Worm (Caenorhabditis elegans): ENCODE data around the gene coq-8.

DNA sequence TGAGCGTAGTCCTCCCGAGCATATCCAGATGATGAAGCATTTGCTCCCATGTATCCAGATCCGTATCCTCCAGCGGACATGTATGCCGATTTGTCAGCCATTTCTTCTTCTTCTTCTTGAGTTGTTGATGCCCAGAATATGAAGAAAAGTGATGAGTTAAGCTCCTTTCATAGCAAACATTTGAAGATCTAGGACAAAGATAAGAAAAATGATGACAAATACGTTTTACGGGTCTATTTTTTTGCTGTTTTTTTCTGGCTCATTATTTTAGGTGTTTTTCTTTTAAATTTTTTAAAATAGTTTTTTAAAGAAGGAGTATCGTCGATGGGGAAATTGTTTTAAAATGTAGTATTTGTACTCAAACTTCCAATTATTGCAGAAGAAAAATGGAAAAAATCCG lies 33.0 kb upstream of the coq-8 start, which contains the start of gene nspd-9:
- TF ChIP-seq ref-1 (GFP tag; conservative IDR thresholded peaks at IDR 0.05): no peak
- TF ChIP-seq T22C8.4 (GFP tag; IDR thresholded peaks at IDR 0.05): no peak
- TF ChIP-seq klf-2 (GFP tag; conservative IDR thresholded peaks at IDR 0.05): no peak
- TF ChIP-seq ztf-29 (GFP tag; IDR thresholded peaks at IDR 0.05): no peak
- TF ChIP-seq flt-1 (GFP tag; IDR thresholded peaks at IDR 0.05): no peak
- no peak for TF ChIP-seq med-1 (GFP tag; optimal IDR thresholded peaks at IDR 0.05; ENCODE audit: insufficient read depth)
- no peak for TF ChIP-seq cog-1 (tag; optimal IDR thresholded peaks at IDR 0.05)
- no peak for TF ChIP-seq ztf-23 (GFP tag; IDR thresholded peaks at IDR 0.05)
- no peak for TF ChIP-seq tab-1 (GFP tag; IDR thresholded peaks at IDR 0.05)
